Worm (Caenorhabditis elegans): ENCODE data around the gene Y53G8AL.1.

- TF ChIP-seq aly-2 (tag; optimal IDR thresholded peaks at IDR 0.05) (no peak), nhr-12 (tag; optimal IDR thresholded peaks at IDR 0.05) (no peak), nhr-11 (tag; optimal IDR thresholded peaks at IDR 0.05) (no peak), crh-2 (tag; optimal IDR thresholded peaks at IDR 0.05) (peak; percentile 69), nhr-237 (tag; optimal IDR thresholded peaks at IDR 0.05) (peak; percentile 50)
Observed at ce11 chrIII:3279304-3279703, 46.4 kb downstream of the Y53G8AL.1 start.

Data from whole organism, L2 larva.